Worm (Caenorhabditis elegans) whole organism, L4/young adult: ENCODE measurements around the gene nkcc-1.

ENCODE experiments used
- W03F9.2 ChIP-seq: fragments of 150-350 bp; optimal IDR thresholded peaks from 2 replicates; lab custom pipeline; 2014; ENCODE audit warnings: missing biosample characterization, missing genetic modification characterization
- dao-5 ChIP-seq: sonication (generic microtip); optimal IDR thresholded peaks from 2 replicates; lab custom pipeline; 2016; ENCODE audit warnings: missing genotype, missing genetic modification characterization, moderate library complexity, missing compliant biosample characterization
- him-1 ChIP-seq: sonication (generic microtip); optimal IDR thresholded peaks from 2 replicates; lab custom pipeline; 2016; ENCODE audit warnings: missing genotype, missing genetic modification reagents, missing genetic modification characterization, missing compliant biosample characterization

DNA sequence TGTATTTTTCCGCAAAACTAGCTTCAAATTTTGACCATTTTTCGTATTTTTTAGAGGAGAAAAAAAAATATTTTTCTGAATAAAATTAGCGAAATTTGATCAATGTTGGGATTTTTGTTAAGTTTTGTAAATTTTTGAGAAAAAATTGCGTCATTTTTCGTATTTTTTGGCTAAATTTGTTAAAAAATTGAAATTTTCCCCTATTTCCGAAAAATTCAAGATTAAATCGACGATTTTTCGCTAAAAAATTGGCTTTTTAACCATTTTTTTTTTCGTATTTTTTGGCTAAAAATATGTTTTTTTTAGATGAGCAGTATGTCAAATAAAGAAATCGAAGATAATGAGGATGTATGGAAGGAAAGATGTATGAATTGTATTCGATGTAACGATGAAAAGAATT, 46.7 kb downstream of the nkcc-1 start, which contains the start of gene cfp-1:
- no peak for TF ChIP-seq dao-5
- no peak for TF ChIP-seq him-1
- no peak for TF ChIP-seq W03F9.2 (tag; lab: Kevin White, UChicago)
